Worm (Caenorhabditis elegans): ENCODE results near the gene vha-12.
"Not testable (repeated sequence)": the region's sequence is repeated elsewhere in the genome, so short reads cannot be mapped to it uniquely, and the experiment has no call there.

Gene vha-12

ce11 chrX:4192235-4192634 lies 1.3 kb downstream of the vha-12 start:
- no peak for TF ChIP-seq elt-1 (tag; optimal IDR thresholded peaks at IDR 0.05)
- TF ChIP-seq unc-39 (tag; optimal IDR thresholded peaks at IDR 0.05), result no peak
- no peak for TF ChIP-seq eor-1 (tag; optimal IDR thresholded peaks at IDR 0.05)
- no peak for TF ChIP-seq tbx-2 (tag; optimal IDR thresholded peaks at IDR 0.05)
- TF ChIP-seq sea-2 (GFP tag; optimal IDR thresholded peaks at IDR 0.05), result no peak
- no peak for TF ChIP-seq nhr-12 (tag; optimal IDR thresholded peaks at IDR 0.05)
- no peak for TF ChIP-seq elt-2 (tag; optimal IDR thresholded peaks at IDR 0.05)
- no peak for TF ChIP-seq nhr-28 (tag; optimal IDR thresholded peaks at IDR 0.05)
- TF ChIP-seq lsy-12 (tag; optimal IDR thresholded peaks at IDR 0.05), result no peak
- no peak for TF ChIP-seq ceh-9 (tag; optimal IDR thresholded peaks at IDR 0.05)
- no peak for TF ChIP-seq aly-2 (tag; optimal IDR thresholded peaks at IDR 0.05)
- no peak for TF ChIP-seq zag-1 (tag; optimal IDR thresholded peaks at IDR 0.05)
- TF ChIP-seq fkh-10 (GFP tag; optimal IDR thresholded peaks at IDR 0.05), result no peak
- TF ChIP-seq nhr-43 (tag; optimal IDR thresholded peaks at IDR 0.05; ENCODE audit: poor library complexity, severe bottlenecking), result no peak
- TF ChIP-seq fos-1 (tag; optimal IDR thresholded peaks at IDR 0.05), result no peak

ce11 chrX:4193080-4193479 lies 2.2 kb downstream of the vha-12 start:
- TF ChIP-seq aly-2 (tag; optimal IDR thresholded peaks at IDR 0.05) (peak; percentile 43), nhr-43 (tag; optimal IDR thresholded peaks at IDR 0.05; ENCODE audit: poor library complexity, severe bottlenecking) (peak; percentile 71), ztf-4 (tag; optimal IDR thresholded peaks at IDR 0.05) (no peak), elt-2 (tag; optimal IDR thresholded peaks at IDR 0.05) (peak; percentile 39), nhr-23 (tag; optimal IDR thresholded peaks at IDR 0.05) (peak; percentile 20)

- no peak for TF ChIP-seq R02D3.7 (tag; optimal IDR thresholded peaks at IDR 0.05)
- no peak for TF ChIP-seq elt-1 (tag; optimal IDR thresholded peaks at IDR 0.05)
- no peak for TF ChIP-seq elt-2 (tag; optimal IDR thresholded peaks at IDR 0.05)
- no peak for TF ChIP-seq hmg-11 (tag; optimal IDR thresholded peaks at IDR 0.05)
- TF ChIP-seq mdl-1 (tag; optimal IDR thresholded peaks at IDR 0.05), result no peak
- TF ChIP-seq unc-62 (GFP tag; optimal IDR thresholded peaks at IDR 0.05), result no peak
- no peak for TF ChIP-seq lin-15B (tag; optimal IDR thresholded peaks at IDR 0.05)
- no peak for TF ChIP-seq nhr-11 (tag; optimal IDR thresholded peaks at IDR 0.05)
- no peak for TF ChIP-seq egl-5 (tag; optimal IDR thresholded peaks at IDR 0.05)
- no peak for TF ChIP-seq ceh-82 (tag; optimal IDR thresholded peaks at IDR 0.05)
- no peak for TF ChIP-seq nhr-77 (tag; optimal IDR thresholded peaks at IDR 0.05)
- TF ChIP-seq nfya-1 (tag; optimal IDR thresholded peaks at IDR 0.05; ENCODE audit: insufficient read depth), result no peak
- no peak for TF ChIP-seq pqm-1 (tag; optimal IDR thresholded peaks at IDR 0.05)
- no peak for TF ChIP-seq lsy-12 (tag; optimal IDR thresholded peaks at IDR 0.05)
- no peak for TF ChIP-seq nhr-25 (tag; optimal IDR thresholded peaks at IDR 0.05)
- TF ChIP-seq fkh-2 (tag; optimal IDR thresholded peaks at IDR 0.05), result no peak
- TF ChIP-seq fos-1 (tag; optimal IDR thresholded peaks at IDR 0.05), result no peak
Observed at ce11 chrX:4196431-4196830, 5.5 kb downstream of the vha-12 start, which contains the start of gene F20B6.4. Gene F20B6.4, minus strand, starts transcription at chrX:4196531.

ce11 chrX:4199829-4200228 lies 8.9 kb downstream of the vha-12 start, which contains the start of gene F20B6.5:
Gene F20B6.5, minus strand, starts transcription at chrX:4199929.
- not testable (repeated sequence) for TF ChIP-seq eor-1, fkh-2, skn-1 (tag; optimal IDR thresholded peaks at IDR 0.05)

DNA sequence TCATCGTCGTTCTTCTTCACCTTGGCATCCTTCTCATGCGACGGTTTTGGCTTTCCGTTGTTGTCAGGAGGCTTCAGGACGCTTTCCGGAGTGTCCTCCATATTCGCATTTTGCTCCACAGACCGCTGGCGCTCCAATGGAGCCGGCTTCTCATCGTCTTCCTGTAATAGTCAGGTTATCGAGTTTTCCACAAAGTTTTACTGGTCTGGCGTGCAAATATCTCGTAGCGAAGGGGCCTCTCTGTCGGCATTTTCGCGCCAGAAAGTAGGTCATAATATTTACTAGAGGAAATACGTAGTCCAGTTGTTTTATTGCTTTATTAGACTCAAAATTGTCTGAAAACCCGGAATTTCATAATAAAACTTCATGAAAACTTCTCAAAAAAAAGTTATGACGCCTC lies 11.2 kb downstream of the vha-12 start, which contains the start of gene F20B6.6:
Gene F20B6.6 (minus strand): TSS at position 101 of the 400 bp plus-strand sequence.
- TF ChIP-seq egl-27 (tag; optimal IDR thresholded peaks at IDR 0.05); fkh-10 (GFP tag; optimal IDR thresholded peaks at IDR 0.05); pqm-1 (tag; optimal IDR thresholded peaks at IDR 0.05): not testable (repeated sequence)

ce11 chrX:4207385-4207784 lies 16.5 kb downstream of the vha-12 start, which contains the start of gene F20B6.9:
Gene F20B6.9, minus strand, starts transcription at chrX:4207485.
- not testable (repeated sequence) for TF ChIP-seq aly-2 (tag; optimal IDR thresholded peaks at IDR 0.05); daf-12 (tag; optimal IDR thresholded peaks at IDR 0.05); unc-62 (GFP tag; optimal IDR thresholded peaks at IDR 0.05)
